Fruit fly (Drosophila melanogaster) whole organism, pupa: ENCODE measurements around the gene CG5565.

Source experiments
- CG10348 ChIP-seq: fragments of 200-800 bp; sonication (Bioruptor generic); IDR thresholded peaks from 2 replicates; pipeline ENCODE4 v1.3.6; 2022; ENCODE audit warnings: missing biosample characterization, missing genetic modification characterization
- CG12605 ChIP-seq: fragments of 200-800 bp; sonication (Bioruptor generic); IDR thresholded peaks from 2 replicates; pipeline ENCODE4 v1.3.6; 2022; ENCODE audit warnings: missing biosample characterization, missing genetic modification characterization
- CG13204 ChIP-seq: fragments of 200-800 bp; sonication (Bioruptor generic); optimal IDR thresholded peaks from 2 replicates; lab custom pipeline; 2018; ENCODE audit warnings: missing biosample characterization, mild to moderate bottlenecking, missing genetic modification characterization, moderate library complexity
- CG14655 ChIP-seq: fragments of 200-800 bp; sonication (Bioruptor generic); optimal IDR thresholded peaks from 3 replicates; lab custom pipeline; 2017; ENCODE audit warnings: mild to moderate bottlenecking, missing biosample characterization, missing genetic modification reagents, missing genetic modification characterization
- CG15710 ChIP-seq: fragments of 200-800 bp; sonication (Bioruptor generic); optimal IDR thresholded peaks from 2 replicates; lab custom pipeline; 2018; ENCODE audit warnings: missing biosample characterization, mild to moderate bottlenecking, missing genetic modification characterization, moderate library complexity
- CG17806 ChIP-seq: fragments of 200-800 bp; sonication (Bioruptor generic); optimal IDR thresholded peaks from 2 replicates; lab custom pipeline; 2018; ENCODE audit warnings: missing biosample characterization, mild to moderate bottlenecking, missing genetic modification characterization, moderate library complexity
- CG32121 ChIP-seq: fragments of 200-800 bp; sonication (Bioruptor generic); IDR thresholded peaks from 2 replicates; pipeline ENCODE4 v1.3.6; 2022; ENCODE audit warnings: missing biosample characterization, missing genetic modification characterization
- CG34367 ChIP-seq: fragments of 200-800 bp; sonication (Bioruptor generic); optimal IDR thresholded peaks from 2 replicates; lab custom pipeline; 2018; ENCODE audit warnings: missing biosample characterization, mild to moderate bottlenecking, missing genetic modification characterization
- CG4496 ChIP-seq: fragments of 200-800 bp; sonication (Bioruptor generic); IDR thresholded peaks from 3 replicates; pipeline ENCODE4 v1.3.6; 2022; ENCODE audit warnings: missing biosample characterization, missing genetic modification characterization
- CG8159 ChIP-seq: fragments of 200-800 bp; sonication (Bioruptor generic); optimal IDR thresholded peaks from 3 replicates; lab custom pipeline; 2018; ENCODE audit warnings: missing biosample characterization, mild to moderate bottlenecking, missing genetic modification characterization, moderate library complexity
- CG8301 ChIP-seq: fragments of 200-800 bp; sonication (Bioruptor generic); optimal IDR thresholded peaks from 2 replicates; lab custom pipeline; 2018; ENCODE audit warnings: missing biosample characterization, mild to moderate bottlenecking, missing genetic modification characterization
- CG9948 ChIP-seq: fragments of 200-800 bp; sonication (Bioruptor generic); optimal IDR thresholded peaks from 2 replicates; lab custom pipeline; 2018; ENCODE audit warnings: missing biosample characterization, mild to moderate bottlenecking, missing genetic modification characterization, moderate library complexity
- D1 ChIP-seq: fragments of 200-800 bp; sonication (Bioruptor generic); optimal IDR thresholded peaks from 2 replicates; lab custom pipeline; 2018; ENCODE audit warnings: missing biosample characterization, mild to moderate bottlenecking, missing genetic modification characterization, moderate library complexity
- EcR ChIP-seq: fragments of 200-800 bp; sonication (Bioruptor generic); optimal IDR thresholded peaks from 3 replicates; lab custom pipeline; 2019; ENCODE audit warnings: missing biosample characterization, missing genetic modification characterization, mild to moderate bottlenecking, moderate library complexity, missing genetic modification reagents
- Ets98B ChIP-seq: fragments of 200-800 bp; sonication (Bioruptor generic); IDR thresholded peaks from 2 replicates; pipeline ENCODE4 v1.3.6; 2022; ENCODE audit warnings: missing biosample characterization, missing genetic modification characterization
- Pif1A ChIP-seq: fragments of 200-800 bp; sonication (Bioruptor generic); optimal IDR thresholded peaks from 3 replicates; lab custom pipeline; 2016; ENCODE audit warnings: missing biosample characterization, missing genetic modification characterization
- Pif1B ChIP-seq: fragments of 200-800 bp; sonication (Bioruptor generic); optimal IDR thresholded peaks from 3 replicates; lab custom pipeline; 2016; ENCODE audit warnings: missing biosample characterization, missing genetic modification characterization
- Snoo ChIP-seq: fragments of 200-800 bp; sonication (Bioruptor generic); optimal IDR thresholded peaks from 3 replicates; lab custom pipeline; 2017; ENCODE audit warnings: missing biosample characterization, mild to moderate bottlenecking, missing genetic modification characterization, inconsistent platforms
- fd96Ca ChIP-seq: fragments of 200-800 bp; sonication (Bioruptor generic); IDR thresholded peaks from 3 replicates; pipeline ENCODE4 v1.3.6; 2022; ENCODE audit warnings: missing biosample characterization, missing genetic modification characterization
- gl ChIP-seq: fragments of 200-800 bp; sonication (Bioruptor generic); optimal IDR thresholded peaks from 2 replicates; lab custom pipeline; 2018; ENCODE audit warnings: missing biosample characterization, mild to moderate bottlenecking, missing genetic modification characterization
- rn ChIP-seq: fragments of 200-800 bp; sonication (Bioruptor generic); IDR thresholded peaks from 2 replicates; pipeline ENCODE4 v1.3.6; 2022; ENCODE audit warnings: missing biosample characterization, missing genetic modification characterization

CG5565 gene

dm6 chr2L:1344071-1344470, 11.7 kb downstream of the CG5565 start, which contains the start of the genes CG33922 and Cdlc2:
TSS of gene CG33922 (minus strand) at chr2L:1344171.
TSS of gene Cdlc2 (plus strand) at chr2L:1344400.
- TF ChIP-seq CG8301 (tag; lab: Kevin White, UChicago) (no peak), Pif1A (GFP tag; lab: Kevin White, UChicago) (no peak), Pif1B (GFP tag; lab: Kevin White, UChicago) (no peak), rn (GFP tag; lab: Robert Waterston, UW) (no peak), CG32121 (GFP tag; lab: Robert Waterston, UW) (no peak), CG17806 (tag; lab: Kevin White, UChicago) (no peak), CG15710 (tag; lab: Kevin White, UChicago) (no peak), Snoo (no peak), CG4496 (GFP tag; lab: Robert Waterston, UW) (no peak), Ets98B (no peak), CG9948 (tag; lab: Kevin White, UChicago) (no peak), fd96Ca (GFP tag; lab: Robert Waterston, UW) (no peak), CG10348 (GFP tag; lab: Robert Waterston, UW) (no peak), EcR (GFP tag; lab: Kevin White, UChicago) (no peak), CG13204 (no peak), CG8159 (no peak)

- TF ChIP-seq rn (GFP tag; lab: Robert Waterston, UW) (no peak), D1 (tag; lab: Kevin White, UChicago) (no peak), CG34367 (tag; lab: Kevin White, UChicago) (no peak), fd96Ca (GFP tag; lab: Robert Waterston, UW) (no peak), CG32121 (GFP tag; lab: Robert Waterston, UW) (no peak), CG17806 (tag; lab: Kevin White, UChicago) (no peak), CG8159 (no peak)
These were observed 13.7 kb downstream of the CG5565 start, which contains the start of gene CG33923 for dm6 chr2L:1341995-1342394. TSS of gene CG33923 (minus strand) at chr2L:1342095.

dm6 chr2L:1333828-1334227, 21.9 kb downstream of the CG5565 start, which contains the start of gene CG5440:
TSS of gene CG5440 (plus strand) at chr2L:1334128.
- TF ChIP-seq CG9948 (tag; lab: Kevin White, UChicago) (no peak), CG34367 (tag; lab: Kevin White, UChicago) (no peak), CG14655 (GFP tag; lab: Kevin White, UChicago) (no peak), fd96Ca (GFP tag; lab: Robert Waterston, UW) (no peak), CG13204 (no peak), rn (GFP tag; lab: Robert Waterston, UW) (no peak), CG8301 (tag; lab: Kevin White, UChicago) (no peak), Pif1A (GFP tag; lab: Kevin White, UChicago) (no peak), Ets98B (no peak), EcR (GFP tag; lab: Kevin White, UChicago) (no peak), CG8159 (no peak), CG4496 (GFP tag; lab: Robert Waterston, UW) (no peak), CG12605 (GFP tag; lab: Robert Waterston, UW) (no peak), gl (tag; lab: Kevin White, UChicago) (no peak), Snoo (no peak), Pif1B (GFP tag; lab: Kevin White, UChicago) (no peak), CG10348 (GFP tag; lab: Robert Waterston, UW) (no peak), D1 (tag; lab: Kevin White, UChicago) (no peak)

dm6 chr2L:1328861-1329260, 26.9 kb downstream of the CG5565 start, which contains the start of gene a5:
TSS of gene a5 (plus strand) at chr2L:1329161.
- no peak for TF ChIP-seq CG4496 (GFP tag; lab: Robert Waterston, UW)

dm6 chr2L:1316422-1316821, 39.3 kb downstream of the CG5565 start:
- TF ChIP-seq gl (tag; lab: Kevin White, UChicago) (no peak), CG8159 (peak; percentile 6), Snoo (no peak), CG32121 (GFP tag; lab: Robert Waterston, UW) (no peak)

dm6 chr2L:1315283-1315682, 40.4 kb downstream of the CG5565 start:
- TF ChIP-seq CG14655 (GFP tag; lab: Kevin White, UChicago) (peak; percentile 23), CG15710 (tag; lab: Kevin White, UChicago) (no peak), CG32121 (GFP tag; lab: Robert Waterston, UW) (peak; percentile 19; the same call in 1 of the 2 replicates), fd96Ca (GFP tag; lab: Robert Waterston, UW) (peak; percentile 72; the same call in 2 of the 3 replicates), CG8301 (tag; lab: Kevin White, UChicago) (no peak), CG4496 (GFP tag; lab: Robert Waterston, UW) (peak; percentile 70), CG8159 (peak; percentile 15), Snoo (no peak), Ets98B (peak; percentile 54; the same call in 1 of the 2 replicates)

- TF ChIP-seq CG9948 (tag; lab: Kevin White, UChicago): peak; percentile 37
- no peak for TF ChIP-seq CG12605 (GFP tag; lab: Robert Waterston, UW)
- TF ChIP-seq CG14655 (GFP tag; lab: Kevin White, UChicago): peak; percentile 29
- TF ChIP-seq CG34367 (tag; lab: Kevin White, UChicago): peak; percentile 37
- peak; percentile 61 for TF ChIP-seq CG15710 (tag; lab: Kevin White, UChicago)
- peak; percentile 34 for TF ChIP-seq CG17806 (tag; lab: Kevin White, UChicago)
- peak; percentile 32 for TF ChIP-seq Snoo
- TF ChIP-seq CG10348 (GFP tag; lab: Robert Waterston, UW): no peak
- no peak for TF ChIP-seq CG13204
- TF ChIP-seq D1 (tag; lab: Kevin White, UChicago): no peak
- TF ChIP-seq CG8159: peak; percentile 62
- TF ChIP-seq rn (GFP tag; lab: Robert Waterston, UW): no peak
- TF ChIP-seq Ets98B: peak; percentile 23; the same call in 1 of the 2 replicates
- TF ChIP-seq Pif1A (GFP tag; lab: Kevin White, UChicago): peak; percentile 27
- TF ChIP-seq CG8301 (tag; lab: Kevin White, UChicago): peak; percentile 34
- TF ChIP-seq EcR (GFP tag; lab: Kevin White, UChicago): no peak
- TF ChIP-seq gl (tag; lab: Kevin White, UChicago): no peak
- peak; percentile 60; the same call in 1 of the 3 replicates for TF ChIP-seq CG4496 (GFP tag; lab: Robert Waterston, UW)
- TF ChIP-seq fd96Ca (GFP tag; lab: Robert Waterston, UW): no peak; the same call in 2 of the 3 replicates
- peak; percentile 3 for TF ChIP-seq Pif1B (GFP tag; lab: Kevin White, UChicago)
- no peak for TF ChIP-seq CG32121 (GFP tag; lab: Robert Waterston, UW)
These were observed 43.4 kb downstream of the CG5565 start for dm6 chr2L:1312321-1312720.
